Worm (Caenorhabditis elegans): ENCODE data around the gene ubc-19.

The ubc-19 gene

DNA sequence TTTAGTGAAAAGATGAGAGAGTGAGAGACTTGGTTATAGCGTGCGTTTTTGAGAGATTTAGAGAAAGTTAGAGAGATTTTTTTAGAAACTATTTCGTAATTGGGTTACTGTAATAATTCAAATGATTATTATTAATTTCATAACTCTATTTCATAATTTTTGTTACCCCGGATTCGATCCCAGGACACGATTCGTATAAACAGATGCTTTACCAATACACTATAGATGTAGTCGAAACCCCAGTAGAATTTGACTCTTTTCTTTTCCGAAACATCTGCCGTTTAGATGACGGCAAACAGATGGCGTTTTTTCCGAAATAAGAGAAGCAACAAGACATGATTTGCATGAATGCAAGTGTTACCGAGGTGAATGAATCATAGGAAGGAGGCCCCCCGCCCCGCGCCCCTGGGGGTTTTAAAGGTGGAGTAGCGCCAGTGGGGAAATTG, 20.5 kb upstream of the ubc-19 start (continued):
- TF ChIP-seq nhr-11 (tag; optimal IDR thresholded peaks at IDR 0.05) (no peak), ceh-31 (tag; optimal IDR thresholded peaks at IDR 0.05) (peak; percentile 39), ceh-24 (tag; optimal IDR thresholded peaks at IDR 0.05) (no peak), zip-5 (tag; optimal IDR thresholded peaks at IDR 0.05) (peak; percentile 14), C08G9.2 (tag; optimal IDR thresholded peaks at IDR 0.05) (no peak), F13H6.1 (tag; optimal IDR thresholded peaks at IDR 0.05) (no peak), che-1 (tag; optimal IDR thresholded peaks at IDR 0.05) (no peak), syd-9 (tag; optimal IDR thresholded peaks at IDR 0.05) (peak; percentile 7), ceh-9 (tag; optimal IDR thresholded peaks at IDR 0.05) (no peak)

ce11 chrV:18709203-18709860, 19.8 kb upstream of the ubc-19 start, which contains the start of gene Y17D7C.6:
TSS of gene Y17D7C.6 (plus strand) at chrV:18709810.
- peak; percentile 15 for TF ChIP-seq ceh-19 (GFP tag; optimal IDR thresholded peaks at IDR 0.05)
- no peak for TF ChIP-seq dmd-4 (tag; optimal IDR thresholded peaks at IDR 0.05; ENCODE audit: borderline replicate concordance)

ce11 chrV:18708015-18708414, 18.5 kb upstream of the ubc-19 start:
- no peak for TF ChIP-seq eyg-1 (tag; optimal IDR thresholded peaks at IDR 0.05)
- TF ChIP-seq unc-55 (GFP tag; optimal IDR thresholded peaks at IDR 0.05): no peak
- TF ChIP-seq hlh-6 (tag; optimal IDR thresholded peaks at IDR 0.05): no peak

DNA sequence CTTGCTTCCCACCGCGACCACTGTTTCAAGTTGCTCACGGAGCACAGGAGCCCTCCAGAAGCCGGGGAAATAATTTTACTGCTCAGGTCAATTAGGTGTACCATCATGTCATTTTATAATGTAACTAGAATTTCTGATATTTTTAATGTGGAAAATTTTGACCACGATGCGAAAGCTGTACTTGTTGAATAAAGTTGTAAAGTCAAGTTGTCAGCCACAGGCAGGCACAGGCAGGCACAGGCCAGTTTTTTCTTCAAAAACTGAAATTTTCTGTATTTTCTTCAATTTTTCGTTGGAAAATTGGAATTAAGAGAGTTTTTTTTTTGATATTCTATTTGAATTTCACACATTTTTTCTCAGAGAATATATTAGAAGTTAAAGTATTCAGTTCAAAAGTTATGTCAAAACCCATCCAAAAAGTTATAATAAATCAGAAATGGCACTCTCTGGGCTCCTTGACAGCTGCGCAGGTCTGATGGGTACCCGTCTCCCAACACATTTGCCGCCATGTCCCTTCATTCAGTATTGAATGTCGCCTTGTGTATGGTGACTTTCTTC, 16.6 kb upstream of the ubc-19 start, which contains the start of gene Y17D7C.1:
Gene Y17D7C.1, plus strand, starts transcription at position 508 of the 558 bp plus-strand sequence.
- TF ChIP-seq tbx-7 (tag; optimal IDR thresholded peaks at IDR 0.05): no peak
- TF ChIP-seq hlh-13 (GFP tag; optimal IDR thresholded peaks at IDR 0.05): no peak
- TF ChIP-seq C38D4.7 (GFP tag; optimal IDR thresholded peaks at IDR 0.05): no peak
- no peak for TF ChIP-seq pha-4 (tag; optimal IDR thresholded peaks at IDR 0.05)
- TF ChIP-seq ceh-6 (GFP tag; optimal IDR thresholded peaks at IDR 0.05): no peak
- no peak for TF ChIP-seq T23F11.4 (GFP tag; optimal IDR thresholded peaks at IDR 0.05)
- TF ChIP-seq Y22D7AL.16 (tag; optimal IDR thresholded peaks at IDR 0.05): no peak
- TF ChIP-seq ztf-16 (tag; optimal IDR thresholded peaks at IDR 0.05): no peak
- no peak for TF ChIP-seq lim-6 (tag; optimal IDR thresholded peaks at IDR 0.05)
- no peak for TF ChIP-seq ceh-45 (GFP tag; IDR thresholded peaks at IDR 0.05)
- no peak for TF ChIP-seq fax-1 (tag; optimal IDR thresholded peaks at IDR 0.05)
- no peak for TF ChIP-seq ceh-48 (tag; optimal IDR thresholded peaks at IDR 0.05)
- no peak for TF ChIP-seq ets-4 (tag; optimal IDR thresholded peaks at IDR 0.05)
- TF ChIP-seq mec-3 (tag; optimal IDR thresholded peaks at IDR 0.05; ENCODE audit: borderline replicate concordance): no peak

- no peak for TF ChIP-seq rnt-1 (tag; optimal IDR thresholded peaks at IDR 0.05)
- peak; percentile 18 for TF ChIP-seq fkh-10 (GFP tag; optimal IDR thresholded peaks at IDR 0.05)
- peak; percentile 70 for TF ChIP-seq dmd-4 (tag; optimal IDR thresholded peaks at IDR 0.05; ENCODE audit: borderline replicate concordance)
Measured at ce11 chrV:18705319-18706062, 15.9 kb upstream of the ubc-19 start.

DNA sequence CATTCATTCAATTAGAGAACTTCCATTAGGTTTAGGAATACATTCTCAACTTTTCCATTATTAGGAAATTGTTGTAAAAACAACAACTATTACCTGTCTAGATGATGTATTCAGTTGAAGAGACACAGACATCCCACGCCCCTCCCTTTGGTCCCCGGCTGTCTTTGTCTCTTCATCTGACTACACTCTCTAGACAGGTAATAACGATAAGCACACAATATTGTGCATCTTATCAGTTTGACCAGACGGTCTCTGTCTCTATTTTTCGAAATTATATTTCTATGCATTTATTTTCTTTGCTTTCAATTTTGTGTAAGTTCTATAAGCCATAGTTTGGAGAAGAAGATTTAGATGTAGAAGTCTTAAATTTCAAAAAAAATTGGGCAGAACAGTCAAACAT, 11.7 kb upstream of the ubc-19 start, which contains the start of gene Y69H2.9:
Gene Y69H2.9, plus strand, starts transcription at position 233 of the 400 bp plus-strand sequence.
- TF ChIP-seq unc-86 (tag; optimal IDR thresholded peaks at IDR 0.05): no peak
- peak; percentile 91 for TF ChIP-seq elt-2 (tag; optimal IDR thresholded peaks at IDR 0.05)

Measured in whole organism, late embryonic.